Worm (Caenorhabditis elegans) whole organism, L1 larva: Measurements from ENCODE around the gene H12I19.115.

Experiments
- elt-2 ChIP-seq: sonication (generic microtip); optimal IDR thresholded peaks from 2 replicates; lab custom pipeline; 2016; ENCODE audit warnings: missing genetic modification characterization, mild to moderate bottlenecking, inconsistent platforms, missing compliant biosample characterization, missing genetic modification reagents
- lir-3 ChIP-seq: sonication (generic microtip); optimal IDR thresholded peaks from 2 replicates; lab custom pipeline; 2016; ENCODE audit warnings: mild to moderate bottlenecking, missing genetic modification characterization, moderate library complexity, missing compliant biosample characterization; ENCODE audit not compliant: poor library complexity
- nhr-12 ChIP-seq: sonication (generic microtip); optimal IDR thresholded peaks from 2 replicates; lab custom pipeline; 2017; ENCODE audit warnings: missing biosample characterization, missing genetic modification characterization
- nhr-76 ChIP-seq: sonication (generic microtip); optimal IDR thresholded peaks from 2 replicates; lab custom pipeline; 2017; ENCODE audit warnings: missing biosample characterization, missing genetic modification characterization
- skn-1 ChIP-seq: fragments of 150-350 bp; optimal IDR thresholded peaks from 2 replicates; lab custom pipeline; 2014; ENCODE audit warnings: missing biosample characterization, missing genetic modification characterization
- unc-98 ChIP-seq: fragments of 200-800 bp; sonication (Bioruptor generic); IDR thresholded peaks from 2 replicates; pipeline ENCODE4 v1.3.6; 2022; ENCODE audit warnings: missing genetic modification characterization, missing compliant biosample characterization

DNA sequence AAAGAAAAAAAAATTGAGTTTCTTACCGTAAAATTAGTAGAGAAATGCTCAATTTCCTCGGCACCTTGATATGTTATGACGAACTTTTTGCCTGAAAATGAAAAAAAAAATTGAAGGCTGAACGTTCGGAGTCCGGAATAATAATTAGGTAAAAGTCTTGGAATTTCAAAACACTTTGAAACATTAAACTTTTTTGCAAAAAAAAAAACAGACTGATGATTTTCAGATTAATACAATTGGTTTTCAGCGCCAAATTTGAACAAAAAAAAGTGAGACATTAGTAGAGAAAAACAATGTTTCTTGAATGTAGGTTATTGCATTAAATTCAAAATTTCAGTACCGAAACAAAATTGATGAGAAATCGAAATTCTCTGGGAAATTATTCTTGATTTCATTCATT is 3.7 kb downstream of the H12I19.115 start, which contains the start of gene nkcc-1:
- no peak for TF ChIP-seq nhr-12
- TF ChIP-seq skn-1 (tag; lab: Kevin White, UChicago), result no peak
- no peak for TF ChIP-seq unc-98 (GFP tag; lab: Robert Waterston, UW)
- TF ChIP-seq elt-2 (tag; lab: Kevin White, UChicago), result no peak
- no peak for TF ChIP-seq nhr-76 (tag; lab: Kevin White, UChicago)
- TF ChIP-seq lir-3, result no peak
